Worm (Caenorhabditis elegans) whole organism, early embryonic: Measurements from ENCODE around the gene egl-20.

Experiments used
- B0310.2 ChIP-seq: sonication (generic microtip); optimal IDR thresholded peaks from 2 replicates; lab custom pipeline; 2016; ENCODE audit warnings: mild to moderate bottlenecking, missing genetic modification characterization, missing compliant biosample characterization
- F13C5.2 ChIP-seq: sonication (generic microtip); optimal IDR thresholded peaks from 2 replicates; lab custom pipeline; 2017; ENCODE audit warnings: mild to moderate bottlenecking, missing genetic modification characterization, inconsistent platforms, missing compliant biosample characterization
- aly-1 ChIP-seq: sonication (generic microtip); optimal IDR thresholded peaks from 2 replicates; lab custom pipeline; 2016; ENCODE audit warnings: missing genetic modification characterization, missing compliant biosample characterization
- ama-1 ChIP-seq: fragments of 150-350 bp; optimal IDR thresholded peaks from 2 replicates; lab custom pipeline; 2014
- ceh-13 ChIP-seq: fragments of 200-800 bp; sonication (Bioruptor generic); optimal IDR thresholded peaks from 2 replicates; lab custom pipeline; 2018; ENCODE audit warnings: mild to moderate bottlenecking, missing genetic modification characterization, missing compliant biosample characterization
- ceh-36 ChIP-seq: sonication (generic microtip); optimal IDR thresholded peaks from 2 replicates; lab custom pipeline; 2016; ENCODE audit warnings: missing genetic modification characterization, inconsistent platforms, missing compliant biosample characterization
- ets-7 ChIP-seq: sonication (generic microtip); optimal IDR thresholded peaks from 2 replicates; lab custom pipeline; 2016; ENCODE audit warnings: missing genotype, missing genetic modification characterization, missing compliant biosample characterization
- flt-1 ChIP-seq: fragments of 200-800 bp; sonication (Bioruptor generic); IDR thresholded peaks from 2 replicates; pipeline ENCODE4 v1.3.6; 2022; ENCODE audit warnings: missing genetic modification characterization, missing compliant biosample characterization
- hmbx-1 ChIP-seq: sonication (generic microtip); optimal IDR thresholded peaks from 2 replicates; lab custom pipeline; 2016; ENCODE audit warnings: mild to moderate bottlenecking, missing genetic modification characterization, missing compliant biosample characterization
- hmg-4 ChIP-seq: fragments of 200-800 bp; sonication (Bioruptor generic); optimal IDR thresholded peaks from 2 replicates; lab custom pipeline; 2018; ENCODE audit warnings: mild to moderate bottlenecking, missing genetic modification characterization, missing compliant biosample characterization
- hnd-1 ChIP-seq: sonication (generic microtip); optimal IDR thresholded peaks from 2 replicates; lab custom pipeline; 2016; ENCODE audit warnings: missing genetic modification characterization, missing compliant biosample characterization
- pes-1 ChIP-seq: fragments of 200-800 bp; sonication (Bioruptor generic); IDR thresholded peaks from 2 replicates; pipeline ENCODE4 v1.3.6; 2022; ENCODE audit warnings: missing genetic modification reagents, missing genetic modification characterization, missing compliant biosample characterization
- scrt-1 ChIP-seq: fragments of 200-800 bp; sonication (Bioruptor generic); IDR thresholded peaks from 2 replicates; pipeline ENCODE4 v1.3.6; 2022; ENCODE audit warnings: missing genetic modification characterization, missing compliant biosample characterization
- sea-1 ChIP-seq: fragments of 200-800 bp; sonication (Bioruptor generic); conservative IDR thresholded peaks from 2 replicates; pipeline ENCODE4 v1.3.6; 2022; ENCODE audit warnings: missing genetic modification characterization, missing compliant biosample characterization
- tbx-11 ChIP-seq: fragments of 200-800 bp; sonication (Bioruptor generic); IDR thresholded peaks from 2 replicates; pipeline ENCODE4 v1.3.6; 2022; ENCODE audit warnings: missing genetic modification characterization, missing compliant biosample characterization
- tbx-37 ChIP-seq: fragments of 200-800 bp; sonication (Bioruptor generic); conservative IDR thresholded peaks from 2 replicates; pipeline ENCODE4 v1.3.6; 2022; ENCODE audit warnings: missing genetic modification reagents, missing genetic modification characterization, missing compliant biosample characterization
- tra-4 ChIP-seq: sonication (generic microtip); optimal IDR thresholded peaks from 2 replicates; lab custom pipeline; 2017; ENCODE audit warnings: missing genetic modification characterization, missing compliant biosample characterization

The egl-20 gene

ce11 chrIV:9854952-9855351 lies 39.6 kb upstream of the egl-20 start:
- TF ChIP-seq hmbx-1 (tag; lab: Kevin White, UChicago) = no peak
- no peak for TF ChIP-seq sea-1
- TF ChIP-seq ceh-36 = no peak
- no peak for TF ChIP-seq pes-1
- no peak for TF ChIP-seq B0310.2 (tag; lab: Kevin White, UChicago)
- no peak for TF ChIP-seq flt-1 (GFP tag; lab: Robert Waterston, UW)
- TF ChIP-seq scrt-1 (GFP tag; lab: Robert Waterston, UW) = no peak
- no peak for TF ChIP-seq hmg-4 (GFP tag; lab: Kevin White, UChicago)
- TF ChIP-seq tbx-37 (GFP tag; lab: Robert Waterston, UW) = no peak
- TF ChIP-seq ama-1 (lab: Kevin White, UChicago) = no peak
- no peak for TF ChIP-seq aly-1
- TF ChIP-seq hnd-1 (tag; lab: Kevin White, UChicago) = no peak
- TF ChIP-seq ceh-13 (GFP tag; lab: Kevin White, UChicago) = no peak
- no peak for TF ChIP-seq tbx-11 (GFP tag; lab: Robert Waterston, UW)

- no peak for TF ChIP-seq flt-1 (GFP tag; lab: Robert Waterston, UW)
- TF ChIP-seq ceh-13 (GFP tag; lab: Kevin White, UChicago) = no peak
- no peak for TF ChIP-seq tbx-37 (GFP tag; lab: Robert Waterston, UW)
- peak; percentile 50 for TF ChIP-seq aly-1
- TF ChIP-seq B0310.2 (tag; lab: Kevin White, UChicago) = no peak
- no peak for TF ChIP-seq hmbx-1 (tag; lab: Kevin White, UChicago)
Measured at ce11 chrIV:9852818-9853466, 37.6 kb upstream of the egl-20 start.

- TF ChIP-seq tbx-11 (GFP tag; lab: Robert Waterston, UW) (no peak), ama-1 (lab: Kevin White, UChicago) (no peak), tra-4 (tag; lab: Kevin White, UChicago) (no peak), aly-1 (no peak), ets-7 (tag; lab: Kevin White, UChicago) (no peak), ceh-36 (no peak), ceh-13 (GFP tag; lab: Kevin White, UChicago) (no peak), hnd-1 (tag; lab: Kevin White, UChicago) (no peak), scrt-1 (GFP tag; lab: Robert Waterston, UW) (no peak), hmbx-1 (tag; lab: Kevin White, UChicago) (no peak), flt-1 (GFP tag; lab: Robert Waterston, UW) (no peak), F13C5.2 (tag; lab: Kevin White, UChicago) (no peak)
Measured at ce11 chrIV:9852250-9852649, 36.9 kb upstream of the egl-20 start, which contains the start of gene ssq-1. Gene ssq-1, plus strand, starts transcription at chrIV:9852550.

DNA sequence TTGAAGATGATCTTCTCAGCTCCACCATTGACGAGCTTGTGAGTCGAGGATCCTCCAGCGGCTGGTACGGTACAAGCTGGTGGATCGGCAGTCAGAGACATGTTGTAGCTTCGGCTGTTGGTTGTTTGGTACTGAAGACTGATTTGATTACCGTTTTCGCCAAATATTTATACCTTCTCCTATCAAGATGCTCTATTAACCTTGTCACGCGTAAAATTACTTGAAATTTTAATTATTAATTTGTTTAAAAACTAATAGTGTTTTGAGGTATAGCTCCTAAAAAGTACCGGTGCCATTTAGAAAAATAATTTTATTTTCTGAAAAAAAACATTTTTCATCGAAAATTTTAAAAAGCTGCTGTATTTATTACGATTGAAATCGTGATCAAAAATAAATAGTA lies 35.6 kb upstream of the egl-20 start, which contains the start of gene ssp-10:
TSS of gene ssp-10 (minus strand) at position 101 of the 400 bp plus-strand sequence.
- TF ChIP-seq tbx-11 (GFP tag; lab: Robert Waterston, UW) = no peak
- no peak for TF ChIP-seq B0310.2 (tag; lab: Kevin White, UChicago)
- TF ChIP-seq pes-1 = no peak
- TF ChIP-seq sea-1 = no peak

ce11 chrIV:9849624-9850023 lies 34.3 kb upstream of the egl-20 start, which contains the start of gene K07F5.8:
Gene K07F5.8, minus strand, starts transcription at chrIV:9849724.
- TF ChIP-seq sea-1 = no peak
- no peak for TF ChIP-seq tbx-37 (GFP tag; lab: Robert Waterston, UW)

ce11 chrIV:9848075-9848474 lies 32.7 kb upstream of the egl-20 start, which contains the start of gene K07F5.7:
Gene K07F5.7, minus strand, starts transcription at chrIV:9848175.
- no peak for TF ChIP-seq pes-1
- TF ChIP-seq B0310.2 (tag; lab: Kevin White, UChicago) = no peak
- TF ChIP-seq tbx-11 (GFP tag; lab: Robert Waterston, UW) = no peak

ce11 chrIV:9846574-9846973 lies 31.2 kb upstream of the egl-20 start, which contains the start of gene K07F5.6:
Gene K07F5.6, minus strand, starts transcription at chrIV:9846674.
- TF ChIP-seq scrt-1 (GFP tag; lab: Robert Waterston, UW) (no peak), flt-1 (GFP tag; lab: Robert Waterston, UW) (no peak), aly-1 (no peak), hmg-4 (GFP tag; lab: Kevin White, UChicago) (no peak), B0310.2 (tag; lab: Kevin White, UChicago) (no peak), ets-7 (tag; lab: Kevin White, UChicago) (no peak), ceh-13 (GFP tag; lab: Kevin White, UChicago) (no peak), pes-1 (no peak), hnd-1 (tag; lab: Kevin White, UChicago) (no peak), ceh-36 (no peak), sea-1 (no peak), tra-4 (tag; lab: Kevin White, UChicago) (no peak), tbx-37 (GFP tag; lab: Robert Waterston, UW) (no peak), hmbx-1 (tag; lab: Kevin White, UChicago) (no peak), tbx-11 (GFP tag; lab: Robert Waterston, UW) (no peak), F13C5.2 (tag; lab: Kevin White, UChicago) (no peak)

DNA sequence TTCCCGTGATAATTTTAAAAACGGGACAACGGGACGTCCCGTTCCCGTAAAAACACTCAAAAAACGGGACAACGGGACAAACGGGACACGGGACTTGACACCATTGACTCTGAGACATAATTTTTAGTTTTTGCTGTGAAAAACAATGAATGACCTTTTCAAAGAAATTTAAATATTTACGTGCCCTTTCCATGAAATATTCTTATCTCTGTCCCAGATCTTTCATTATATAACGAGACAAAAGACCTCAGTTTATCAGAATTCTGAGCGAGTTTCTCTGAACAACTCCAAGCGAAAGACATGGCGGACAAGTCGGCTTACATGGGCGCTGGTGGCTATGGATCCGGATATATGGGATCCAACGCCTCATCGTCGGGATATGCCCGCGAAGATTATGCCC lies 28.4 kb upstream of the egl-20 start, which contains the start of gene nspd-2:
TSS of gene nspd-2 (plus strand) at position 301 of the 400 bp plus-strand sequence.
- no peak for TF ChIP-seq ets-7 (tag; lab: Kevin White, UChicago)
- no peak for TF ChIP-seq ceh-13 (GFP tag; lab: Kevin White, UChicago)
- TF ChIP-seq tra-4 (tag; lab: Kevin White, UChicago) = no peak
- no peak for TF ChIP-seq tbx-11 (GFP tag; lab: Robert Waterston, UW)
